Worm (Caenorhabditis elegans): ENCODE results near the gene ZC84.7.

DNA sequence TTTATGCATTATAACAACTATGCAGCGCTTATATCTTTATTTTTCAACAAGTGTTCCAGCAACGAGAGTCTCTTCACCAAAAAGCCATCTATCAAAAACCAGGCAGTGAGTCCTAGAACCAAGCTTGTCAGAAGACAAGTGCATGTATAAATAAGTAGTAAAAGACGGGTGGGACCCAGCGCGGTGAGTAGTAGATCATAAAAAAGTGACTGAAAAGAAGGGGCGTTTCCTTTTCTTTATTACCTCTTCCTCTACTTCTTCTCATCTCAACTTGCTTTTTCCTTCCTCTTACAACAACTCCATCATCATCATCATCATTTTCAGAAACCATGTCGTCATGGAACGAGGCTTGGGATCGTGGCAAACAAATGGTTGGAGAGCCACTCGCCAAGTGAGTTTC lies 49.2 kb upstream of the ZC84.7 start, which contains the start of gene eat-4:
- no peak for TF ChIP-seq fkh-3 (tag; optimal IDR thresholded peaks at IDR 0.05)
- no peak for TF ChIP-seq K12H6.12 (tag; optimal IDR thresholded peaks at IDR 0.05)
- no peak for TF ChIP-seq F33H1.4 (GFP tag; IDR thresholded peaks at IDR 0.05)
- no peak for TF ChIP-seq F49E8.2 (tag; optimal IDR thresholded peaks at IDR 0.05; ENCODE audit: insufficient read depth)
- TF ChIP-seq aptf-3 (GFP tag; IDR thresholded peaks at IDR 0.05): no peak
- no peak for TF ChIP-seq dpl-1 (GFP tag; optimal IDR thresholded peaks at IDR 0.05)
- TF ChIP-seq rec-8 (tag; optimal IDR thresholded peaks at IDR 0.05): no peak
- no peak for TF ChIP-seq madf-8 (GFP tag; conservative IDR thresholded peaks at IDR 0.05)
- no peak for TF ChIP-seq hrde-1 (tag; optimal IDR thresholded peaks at IDR 0.05; ENCODE audit: borderline replicate concordance)
- no peak for TF ChIP-seq nfya-1 (tag; optimal IDR thresholded peaks at IDR 0.05; ENCODE audit: borderline replicate concordance, insufficient read depth)
- TF ChIP-seq nfya-2 (GFP tag; IDR thresholded peaks at IDR 0.05): no peak
- TF ChIP-seq cebp-2 (GFP tag; IDR thresholded peaks at IDR 0.05): no peak
- no peak for TF ChIP-seq efl-1 (GFP tag; optimal IDR thresholded peaks at IDR 0.05)
- TF ChIP-seq unc-130 (GFP tag; optimal IDR thresholded peaks at IDR 0.05): no peak
